Fruit fly (Drosophila melanogaster): Measurements from ENCODE around the gene att-ORFB.

Gene att-ORFB

DNA sequence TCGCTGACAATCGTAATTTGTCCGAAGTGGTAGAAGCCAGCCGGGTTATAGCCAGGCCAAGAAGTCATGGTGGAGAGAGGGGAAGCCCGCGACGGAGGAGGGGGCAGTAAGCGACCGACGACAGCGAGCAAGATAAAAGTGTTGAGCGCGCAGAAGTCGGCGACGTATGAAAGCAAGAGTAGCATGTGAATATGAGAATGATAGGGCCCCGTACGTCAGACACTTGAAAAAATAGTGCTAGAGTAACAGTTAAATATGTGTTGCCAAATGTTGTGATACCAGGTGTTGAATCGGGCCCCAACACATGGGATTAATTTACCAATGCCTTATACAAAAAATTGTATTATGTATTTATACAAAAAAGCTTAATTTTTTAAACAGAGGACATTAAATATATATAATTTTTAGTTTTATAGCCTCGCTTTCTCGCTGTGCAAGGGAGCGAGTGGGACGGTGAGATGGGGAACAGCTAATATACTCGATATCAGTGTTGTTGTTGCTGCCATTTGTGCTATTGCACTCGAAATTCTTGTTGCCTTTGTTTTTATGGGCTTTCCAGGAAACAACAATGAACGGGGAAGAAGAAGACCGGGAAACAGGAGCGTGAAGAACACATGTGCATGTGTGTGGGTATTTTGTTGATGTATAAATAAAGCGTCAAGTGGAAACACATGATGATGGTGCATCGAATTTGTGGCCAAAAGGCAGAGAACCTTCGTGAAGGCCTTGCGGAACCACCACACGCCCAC lies 4.2 kb downstream of the att-ORFB start:
- peak; percentile 80 for TF ChIP-seq Lpt (GFP tag; optimal IDR thresholded peaks at IDR 0.05)
- peak; percentile 91 for TF ChIP-seq Ets96B (tag; optimal IDR thresholded peaks at IDR 0.05)
- peak; percentile 65 for TF ChIP-seq Hr39 (GFP tag; optimal IDR thresholded peaks at IDR 0.05)
- TF ChIP-seq pdm3 (GFP tag; optimal IDR thresholded peaks at IDR 0.05), result peak; percentile 84
- TF ChIP-seq CG8632 (GFP tag; optimal IDR thresholded peaks at IDR 0.05), result peak; percentile 89
- TF ChIP-seq dac (GFP tag; optimal IDR thresholded peaks at IDR 0.05), result peak; percentile 77
- TF ChIP-seq Sox102F (GFP tag; optimal IDR thresholded peaks at IDR 0.05), result peak; percentile 71
- peak; percentile 71 for TF ChIP-seq CG11294 (GFP tag; IDR thresholded peaks at IDR 0.05)
- TF ChIP-seq CG3032 (tag; optimal IDR thresholded peaks at IDR 0.05), result peak; percentile 89
- peak; percentile 63 for TF ChIP-seq CG6854 (GFP tag; optimal IDR thresholded peaks at IDR 0.05)
- peak; percentile 87 for TF ChIP-seq CG15336 (GFP tag; IDR thresholded peaks at IDR 0.05)
- peak; percentile 81 for TF ChIP-seq CG11902 (GFP tag; optimal IDR thresholded peaks at IDR 0.05)
- TF ChIP-seq CG16779 (tag; optimal IDR thresholded peaks at IDR 0.05), result peak; percentile 49
- TF ChIP-seq CG34406 (GFP tag; optimal IDR thresholded peaks at IDR 0.05), result peak; percentile 89
- TF ChIP-seq Hr38 (GFP tag; optimal IDR thresholded peaks at IDR 0.05), result no peak
- peak; percentile 82 for TF ChIP-seq esn (GFP tag; optimal IDR thresholded peaks at IDR 0.05)
- peak; percentile 85 for TF ChIP-seq CG6808 (GFP tag; optimal IDR thresholded peaks at IDR 0.05)
- peak; percentile 86 for TF ChIP-seq Sox15 (GFP tag; optimal IDR thresholded peaks at IDR 0.05)
- peak; percentile 84 for TF ChIP-seq svp (GFP tag)
- TF ChIP-seq fkh (GFP tag; optimal IDR thresholded peaks at IDR 0.05), result no peak
- peak; percentile 84 for TF ChIP-seq dsx (GFP tag; optimal IDR thresholded peaks at IDR 0.05; ENCODE audit: poor library complexity, severe bottlenecking)
- TF ChIP-seq Blimp-1 (GFP tag; optimal IDR thresholded peaks at IDR 0.05), result peak; percentile 64
- peak; percentile 87 for TF ChIP-seq CG10669 (GFP tag; optimal IDR thresholded peaks at IDR 0.05)
- peak; percentile 75 for TF ChIP-seq CG31627 (GFP tag; optimal IDR thresholded peaks at IDR 0.05)
- peak; percentile 85 for TF ChIP-seq Met (GFP tag; optimal IDR thresholded peaks at IDR 0.05)
- TF ChIP-seq Eip93F (GFP tag; optimal IDR thresholded peaks at IDR 0.05), result peak; percentile 34
- peak; percentile 79 for TF ChIP-seq net (GFP tag; optimal IDR thresholded peaks at IDR 0.05)
- TF ChIP-seq spab (GFP tag; optimal IDR thresholded peaks at IDR 0.05), result peak; percentile 78
- TF ChIP-seq CG7368 (GFP tag; optimal IDR thresholded peaks at IDR 0.05), result peak; percentile 79
- TF ChIP-seq CG9139 (GFP tag; optimal IDR thresholded peaks at IDR 0.05), result peak; percentile 74
- peak; percentile 94 for TF ChIP-seq Eip78C (GFP tag)
- TF ChIP-seq lz (GFP tag; optimal IDR thresholded peaks at IDR 0.05), result peak; percentile 71
- TF ChIP-seq CG11762 (GFP tag; optimal IDR thresholded peaks at IDR 0.05; ENCODE audit: insufficient read depth), result peak; percentile 86
- peak; percentile 90 for TF ChIP-seq OdsH (GFP tag; optimal IDR thresholded peaks at IDR 0.05)
- peak; percentile 80 for TF ChIP-seq eg (GFP tag; IDR thresholded peaks at IDR 0.05)
- peak; percentile 84 for TF ChIP-seq Eip75B (GFP tag; optimal IDR thresholded peaks at IDR 0.05)
- peak; percentile 72 for TF ChIP-seq Gug (GFP tag; IDR thresholded peaks at IDR 0.05)
- peak; percentile 76 for TF ChIP-seq Smox (GFP tag; optimal IDR thresholded peaks at IDR 0.05)
- TF ChIP-seq fd59A (GFP tag; optimal IDR thresholded peaks at IDR 0.05), result peak; percentile 85
- peak; percentile 78 for TF ChIP-seq cyc (GFP tag; optimal IDR thresholded peaks at IDR 0.05)
- TF ChIP-seq CG1621 (tag; optimal IDR thresholded peaks at IDR 0.05), result peak; percentile 81
- peak; percentile 90 for TF ChIP-seq CG6163 (GFP tag; IDR thresholded peaks at IDR 0.05)
- peak; percentile 89 for TF ChIP-seq CG8119 (GFP tag; IDR thresholded peaks at IDR 0.05)
- peak; percentile 75 for TF ChIP-seq Sox14 (GFP tag; optimal IDR thresholded peaks at IDR 0.05)
- peak; percentile 74 for TF ChIP-seq vri (GFP tag; optimal IDR thresholded peaks at IDR 0.05)
- TF ChIP-seq CG4318 (GFP tag; optimal IDR thresholded peaks at IDR 0.05), result peak; percentile 72
- peak; percentile 79 for TF ChIP-seq Hr4 (GFP tag; optimal IDR thresholded peaks at IDR 0.05)
- TF ChIP-seq acj6 (GFP tag; optimal IDR thresholded peaks at IDR 0.05), result peak; percentile 90
- TF ChIP-seq salr (GFP tag; optimal IDR thresholded peaks at IDR 0.05), result peak; percentile 77 to 80
- TF ChIP-seq ss (GFP tag; optimal IDR thresholded peaks at IDR 0.05), result peak; percentile 67 to 88

Data from whole organism, prepupa.